Worm (Caenorhabditis elegans) whole organism, L4/young adult: Measurements from ENCODE around the gene fbxa-192.

Experiments
- W03F9.2 ChIP-seq: fragments of 150-350 bp; optimal IDR thresholded peaks from 2 replicates; lab custom pipeline; 2014; ENCODE audit warnings: missing biosample characterization, missing genetic modification characterization
- dao-5 ChIP-seq: sonication (generic microtip); optimal IDR thresholded peaks from 2 replicates; lab custom pipeline; 2016; ENCODE audit warnings: missing genotype, missing genetic modification characterization, moderate library complexity, missing compliant biosample characterization
- him-1 ChIP-seq: sonication (generic microtip); optimal IDR thresholded peaks from 2 replicates; lab custom pipeline; 2016; ENCODE audit warnings: missing genotype, missing genetic modification reagents, missing genetic modification characterization, missing compliant biosample characterization

fbxa-192 gene

ce11 chrV:17665906-17666305 is 15.6 kb upstream of the fbxa-192 start, which contains the start of gene F59A1.11:
TSS of gene F59A1.11 (minus strand) at chrV:17666006.
- TF ChIP-seq dao-5 (tag; lab: Kevin White, UChicago) (no peak), W03F9.2 (tag; lab: Kevin White, UChicago) (no peak)

DNA sequence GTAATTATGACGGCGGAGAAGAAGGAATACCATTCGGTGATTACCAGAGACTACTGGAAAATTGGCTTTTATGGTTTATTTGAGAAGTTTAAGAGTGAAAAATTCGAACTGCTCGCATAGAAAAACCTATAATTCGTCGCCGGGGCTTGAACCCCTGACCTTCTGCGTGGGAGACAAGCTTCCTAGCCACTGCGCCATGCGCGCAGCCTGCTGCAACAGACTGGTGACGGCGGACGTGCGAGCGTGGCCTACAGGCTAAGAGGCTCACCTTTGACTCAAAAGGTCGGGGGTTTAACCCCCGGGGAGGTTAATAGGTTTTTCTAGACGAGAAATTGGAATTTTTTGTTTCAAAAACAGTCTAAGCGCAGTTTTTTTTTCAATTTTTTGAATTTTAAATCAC is 14.0 kb upstream of the fbxa-192 start:
- no peak for TF ChIP-seq W03F9.2 (tag; lab: Kevin White, UChicago)
- TF ChIP-seq him-1 (tag; lab: Kevin White, UChicago) = no peak
- no peak for TF ChIP-seq dao-5 (tag; lab: Kevin White, UChicago)

DNA sequence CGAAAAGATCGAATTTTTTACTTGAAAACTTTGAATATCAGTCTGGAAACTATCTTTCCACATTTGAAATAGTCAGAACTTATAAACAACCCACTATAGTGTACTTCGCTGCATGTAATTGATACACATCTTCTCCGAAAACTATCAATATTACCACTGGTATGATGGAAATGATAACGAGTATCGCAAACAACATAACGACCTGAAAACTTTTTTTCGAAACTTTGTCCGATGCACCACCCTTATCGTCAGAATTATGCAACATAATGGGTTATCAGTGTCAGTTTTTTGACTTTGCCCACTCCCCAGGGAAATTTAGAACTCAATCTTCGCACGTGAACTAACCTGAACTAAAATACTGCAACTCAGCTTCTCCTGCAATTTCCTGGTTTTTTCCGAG is 11.9 kb upstream of the fbxa-192 start:
- TF ChIP-seq W03F9.2 (tag; lab: Kevin White, UChicago) (no peak), him-1 (tag; lab: Kevin White, UChicago) (no peak), dao-5 (tag; lab: Kevin White, UChicago) (no peak)

DNA sequence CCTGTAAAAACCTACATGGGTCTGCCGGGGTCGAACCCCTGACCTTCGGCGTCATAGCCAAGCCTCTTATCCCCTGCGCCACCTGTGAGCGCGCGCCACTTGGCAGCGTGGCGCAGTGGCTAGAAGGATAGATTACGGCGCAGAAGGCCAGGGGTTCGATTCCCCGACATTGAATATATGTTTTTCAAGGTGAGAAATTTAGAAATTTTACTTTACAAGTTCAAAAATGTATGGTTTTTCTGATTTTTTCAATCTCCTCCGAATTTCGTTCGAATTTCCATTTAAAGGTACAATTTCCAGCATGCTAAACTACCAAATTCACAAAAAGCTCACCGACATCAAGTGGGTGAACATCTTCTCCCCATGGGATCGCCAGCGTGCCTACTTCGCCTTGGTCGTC is 9.7 kb upstream of the fbxa-192 start, which contains the start of gene dgat-2:
TSS of gene dgat-2 (plus strand) at position 301 of the 400 bp plus-strand sequence.
- TF ChIP-seq dao-5 (tag; lab: Kevin White, UChicago) = no peak
- TF ChIP-seq him-1 (tag; lab: Kevin White, UChicago) = no peak
- no peak for TF ChIP-seq W03F9.2 (tag; lab: Kevin White, UChicago)

- TF ChIP-seq dao-5 (tag; lab: Kevin White, UChicago) = no peak
- no peak for TF ChIP-seq him-1 (tag; lab: Kevin White, UChicago)
- TF ChIP-seq W03F9.2 (tag; lab: Kevin White, UChicago) = no peak
Measured at ce11 chrV:17659228-17659627, 8.9 kb upstream of the fbxa-192 start, which contains the start of gene fbxa-108. TSS of gene fbxa-108 (minus strand) at chrV:17659385.

DNA sequence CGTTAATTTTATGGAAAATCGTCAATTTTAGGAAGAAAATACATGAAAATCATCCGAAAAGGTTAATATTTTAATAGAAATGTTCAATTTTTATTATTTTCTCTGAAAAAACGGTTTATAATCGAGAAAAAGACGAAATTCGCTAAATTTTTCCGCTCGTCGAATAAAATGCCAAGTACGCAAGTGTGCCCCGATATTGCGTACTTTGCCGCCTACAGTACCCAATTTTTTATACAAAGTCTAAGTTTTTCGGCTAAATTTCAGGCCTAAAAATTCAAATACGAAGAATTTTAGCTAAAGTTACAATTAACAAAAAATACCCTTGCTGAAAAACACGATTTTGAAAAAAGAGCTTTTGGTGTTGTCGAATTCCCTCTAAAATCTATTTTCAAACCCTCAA is 8.5 kb upstream of the fbxa-192 start:
- TF ChIP-seq him-1 (tag; lab: Kevin White, UChicago) (no peak), dao-5 (tag; lab: Kevin White, UChicago) (no peak), W03F9.2 (tag; lab: Kevin White, UChicago) (no peak)

DNA sequence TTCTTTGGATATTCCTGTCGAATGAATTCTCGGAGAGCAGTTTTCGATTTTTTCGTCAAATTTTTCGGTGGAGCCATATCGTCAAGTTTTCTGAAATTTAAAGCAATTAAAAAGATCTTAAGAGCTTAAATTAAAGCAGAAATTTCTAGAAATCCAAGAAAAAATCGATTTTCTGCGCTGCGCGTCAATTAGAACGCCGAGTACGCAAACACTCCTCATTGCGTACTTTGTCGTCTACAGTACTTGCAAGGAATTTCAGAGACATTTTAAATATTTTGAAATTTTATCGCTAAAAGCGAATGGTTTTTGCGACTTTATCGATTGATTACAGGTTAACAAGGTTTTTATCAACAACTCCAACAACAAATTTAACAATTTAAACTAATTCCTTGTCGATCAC is 4.9 kb upstream of the fbxa-192 start:
- TF ChIP-seq him-1 (tag; lab: Kevin White, UChicago) (no peak), W03F9.2 (tag; lab: Kevin White, UChicago) (no peak), dao-5 (tag; lab: Kevin White, UChicago) (no peak)

DNA sequence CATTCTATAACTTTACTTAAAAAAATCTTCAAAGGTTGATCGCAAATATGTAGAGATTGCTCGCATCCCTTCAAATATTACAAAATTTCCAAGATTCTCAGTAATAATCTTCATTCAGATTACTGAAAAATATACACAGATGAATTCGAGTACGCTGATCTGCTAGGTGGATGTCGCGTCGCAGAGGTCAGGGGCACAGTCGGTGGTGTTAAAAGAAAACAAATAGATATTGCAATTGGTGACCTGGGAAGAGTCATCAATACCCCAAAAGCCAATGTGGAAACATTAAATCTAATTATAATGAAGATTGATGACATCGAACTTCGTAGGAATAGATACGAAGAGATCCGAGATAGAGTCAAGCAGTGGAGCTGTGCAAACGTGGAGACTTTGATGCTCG is 21.8 kb downstream of the fbxa-192 start, which contains the start of gene F57G4.10:
TSS of gene F57G4.10 (plus strand) at position 301 of the 400 bp plus-strand sequence.
- no peak for TF ChIP-seq him-1 (tag; lab: Kevin White, UChicago)
- TF ChIP-seq W03F9.2 (tag; lab: Kevin White, UChicago) = no peak
- no peak for TF ChIP-seq dao-5 (tag; lab: Kevin White, UChicago)

DNA sequence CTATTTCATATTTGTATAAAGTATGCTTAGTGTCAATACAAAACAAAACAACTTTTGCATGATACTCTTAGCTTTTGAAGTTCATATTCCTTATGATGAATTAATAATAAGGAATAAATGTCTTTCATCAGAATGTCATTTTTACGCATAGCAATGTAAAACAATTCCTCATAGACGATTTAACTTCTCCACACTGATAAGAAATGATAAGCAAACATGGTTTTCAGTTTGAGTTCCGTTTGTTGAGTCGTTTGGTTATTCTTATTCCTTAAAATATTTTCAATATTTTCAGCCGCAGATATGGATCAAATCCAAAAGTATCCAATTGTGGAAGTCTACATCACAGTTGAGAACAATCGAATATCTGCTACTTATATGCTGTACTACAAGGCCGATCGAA is 25.4 kb downstream of the fbxa-192 start, which contains the start of gene F57G4.11:
TSS of gene F57G4.11 (plus strand) at position 301 of the 400 bp plus-strand sequence.
- TF ChIP-seq dao-5 (tag; lab: Kevin White, UChicago) (no peak), W03F9.2 (tag; lab: Kevin White, UChicago) (no peak), him-1 (tag; lab: Kevin White, UChicago) (no peak)

DNA sequence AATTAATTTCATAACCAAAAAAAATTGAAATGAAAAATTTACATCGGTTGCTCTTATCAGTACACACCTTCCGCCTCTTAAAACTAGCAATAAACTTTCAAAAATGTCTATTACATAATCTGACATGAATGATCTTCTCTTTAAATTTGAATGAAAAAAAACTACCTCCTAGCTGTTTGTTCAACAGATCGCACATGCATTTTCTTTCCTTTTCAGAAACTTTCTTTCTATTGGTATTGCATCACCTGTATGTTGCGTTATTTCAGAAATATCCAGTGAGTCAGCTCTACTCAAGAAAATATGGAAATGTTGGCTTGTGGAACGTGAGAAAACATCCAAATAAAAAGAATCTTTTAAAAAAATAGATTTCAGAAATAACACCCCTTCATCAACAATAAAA is 27.1 kb downstream of the fbxa-192 start, which contains the start of gene F57G4.1:
TSS of gene F57G4.1 (plus strand) at position 301 of the 400 bp plus-strand sequence.
- TF ChIP-seq dao-5 (tag; lab: Kevin White, UChicago) (no peak), him-1 (tag; lab: Kevin White, UChicago) (no peak), W03F9.2 (tag; lab: Kevin White, UChicago) (no peak)

- TF ChIP-seq him-1 (tag; lab: Kevin White, UChicago) = no peak
- TF ChIP-seq dao-5 (tag; lab: Kevin White, UChicago) = no peak
- no peak for TF ChIP-seq W03F9.2 (tag; lab: Kevin White, UChicago)
Measured at ce11 chrV:17620266-17620665, 30.1 kb downstream of the fbxa-192 start, which contains the start of gene Y6G8.8. TSS of gene Y6G8.8 (plus strand) at chrV:17620566.

DNA sequence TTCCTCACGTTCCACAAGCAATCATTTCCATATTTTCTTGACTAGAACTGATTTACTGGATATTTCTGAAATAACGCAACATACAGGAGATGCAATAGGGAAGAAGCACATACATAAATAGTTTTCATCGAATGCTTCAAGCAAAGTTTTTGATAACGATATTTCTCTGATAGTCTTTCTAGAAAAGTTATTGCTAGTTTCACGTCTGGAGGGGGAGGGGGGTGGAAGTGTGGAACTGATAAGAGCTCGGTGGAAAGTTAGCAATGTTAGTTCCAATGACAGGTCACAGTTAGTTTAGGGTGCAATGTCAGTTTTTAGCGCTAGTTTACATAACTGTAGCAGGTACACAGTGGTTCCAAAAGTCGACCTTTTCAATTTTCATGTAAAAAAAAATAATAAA is 33.5 kb downstream of the fbxa-192 start, which contains the start of gene Y6G8.6:
TSS of gene Y6G8.6 (minus strand) at position 98 of the 400 bp plus-strand sequence.
- no peak for TF ChIP-seq him-1 (tag; lab: Kevin White, UChicago)
- no peak for TF ChIP-seq dao-5 (tag; lab: Kevin White, UChicago)
- TF ChIP-seq W03F9.2 (tag; lab: Kevin White, UChicago) = no peak

ce11 chrV:17615609-17616008 is 34.7 kb downstream of the fbxa-192 start, which contains the start of gene Y6G8.5:
TSS of gene Y6G8.5 (minus strand) at chrV:17615709.
- TF ChIP-seq W03F9.2 (tag; lab: Kevin White, UChicago) (no peak), dao-5 (tag; lab: Kevin White, UChicago) (no peak), him-1 (tag; lab: Kevin White, UChicago) (no peak)

ce11 chrV:17614251-17614650 is 36.1 kb downstream of the fbxa-192 start, which contains the start of gene Y6G8.14:
TSS of gene Y6G8.14 (minus strand) at chrV:17614351.
- TF ChIP-seq dao-5 (tag; lab: Kevin White, UChicago) = no peak
